Worm (Caenorhabditis elegans) whole organism, late embryonic: ENCODE results near the gene Y116A8C.33.

Experiments used
- C08G9.2 ChIP-seq: sonication (generic microtip); optimal IDR thresholded peaks from 2 replicates; lab custom pipeline; 2016; ENCODE audit warnings: mild to moderate bottlenecking, missing genetic modification characterization, moderate library complexity, missing compliant biosample characterization
- F13H6.1 ChIP-seq: sonication (generic microtip); optimal IDR thresholded peaks from 2 replicates; lab custom pipeline; 2016; ENCODE audit warnings: missing genetic modification characterization, missing compliant biosample characterization
- K09A11.1 ChIP-seq: sonication (generic microtip); optimal IDR thresholded peaks from 2 replicates; lab custom pipeline; 2017; ENCODE audit warnings: antibody characterized with exemption, mild to moderate bottlenecking, missing genetic modification characterization, missing compliant biosample characterization; ENCODE audit not compliant: insufficient read depth
- T23F11.4 ChIP-seq: fragments of 200-800 bp; sonication (Bioruptor generic); optimal IDR thresholded peaks from 2 replicates; lab custom pipeline; 2018; ENCODE audit warnings: mild to moderate bottlenecking, missing genetic modification characterization, missing compliant biosample characterization
- Y22D7AL.16 ChIP-seq: sonication (generic microtip); optimal IDR thresholded peaks from 2 replicates; lab custom pipeline; 2016; ENCODE audit warnings: missing genetic modification characterization, missing compliant biosample characterization
- ceh-14 ChIP-seq: sonication (generic microtip); optimal IDR thresholded peaks from 2 replicates; lab custom pipeline; 2016; ENCODE audit warnings: missing genotype, missing genetic modification characterization, missing compliant biosample characterization
- ceh-18 ChIP-seq: sonication (generic microtip); optimal IDR thresholded peaks from 2 replicates; lab custom pipeline; 2016; ENCODE audit warnings: missing genetic modification characterization, missing compliant biosample characterization
- ceh-19 ChIP-seq: fragments of 200-800 bp; sonication (Bioruptor generic); optimal IDR thresholded peaks from 2 replicates; lab custom pipeline; 2018; ENCODE audit warnings: mild to moderate bottlenecking, missing genetic modification characterization, missing compliant biosample characterization
- ceh-22 ChIP-seq: sonication (generic microtip); optimal IDR thresholded peaks from 2 replicates; lab custom pipeline; 2017; ENCODE audit warnings: missing biosample characterization, missing genetic modification characterization
- ceh-31 ChIP-seq: sonication (generic microtip); optimal IDR thresholded peaks from 2 replicates; lab custom pipeline; 2016; ENCODE audit warnings: missing genetic modification characterization, missing compliant biosample characterization
- ceh-48 ChIP-seq: sonication (generic microtip); optimal IDR thresholded peaks from 2 replicates; lab custom pipeline; 2016; ENCODE audit warnings: missing genetic modification characterization, inconsistent platforms, missing compliant biosample characterization
- che-1 ChIP-seq: sonication (generic microtip); optimal IDR thresholded peaks from 2 replicates; lab custom pipeline; 2016; ENCODE audit warnings: mild to moderate bottlenecking, missing genetic modification characterization, missing compliant biosample characterization
- dmd-4 ChIP-seq: sonication (generic microtip); optimal IDR thresholded peaks from 2 replicates; lab custom pipeline; 2016; ENCODE audit warnings: borderline replicate concordance, missing genetic modification characterization, missing compliant biosample characterization
- elt-2 ChIP-seq: sonication (generic microtip); optimal IDR thresholded peaks from 2 replicates; lab custom pipeline; 2016; ENCODE audit warnings: missing genetic modification reagents, missing genetic modification characterization, missing compliant biosample characterization
- elt-4 ChIP-seq: sonication (generic microtip); optimal IDR thresholded peaks from 2 replicates; lab custom pipeline; 2016; ENCODE audit warnings: missing genetic modification characterization, missing compliant biosample characterization
- ets-4 ChIP-seq: sonication (generic microtip); optimal IDR thresholded peaks from 2 replicates; lab custom pipeline; 2016; ENCODE audit warnings: missing genetic modification characterization, missing compliant biosample characterization
- eyg-1 ChIP-seq: sonication (generic microtip); optimal IDR thresholded peaks from 2 replicates; lab custom pipeline; 2016; ENCODE audit warnings: missing genotype, missing genetic modification characterization, missing compliant biosample characterization
- fax-1 ChIP-seq: sonication (generic microtip); optimal IDR thresholded peaks from 2 replicates; lab custom pipeline; 2016; ENCODE audit warnings: missing genotype, missing genetic modification characterization, missing compliant biosample characterization
- fkh-6 ChIP-seq: sonication (generic microtip); optimal IDR thresholded peaks from 2 replicates; lab custom pipeline; 2016; ENCODE audit warnings: missing genetic modification characterization, missing compliant biosample characterization
- gmeb-2 ChIP-seq: sonication (generic microtip); optimal IDR thresholded peaks from 2 replicates; lab custom pipeline; 2016; ENCODE audit warnings: missing genetic modification characterization, inconsistent platforms, missing compliant biosample characterization
- hlh-13 ChIP-seq: fragments of 200-800 bp; sonication (Bioruptor generic); optimal IDR thresholded peaks from 2 replicates; lab custom pipeline; 2018; ENCODE audit warnings: mild to moderate bottlenecking, missing genetic modification characterization, missing compliant biosample characterization
- hlh-15 ChIP-seq: sonication (generic microtip); optimal IDR thresholded peaks from 2 replicates; lab custom pipeline; 2016; ENCODE audit warnings: missing genetic modification characterization, missing compliant biosample characterization
- lim-6 ChIP-seq: sonication (generic microtip); optimal IDR thresholded peaks from 2 replicates; lab custom pipeline; 2016; ENCODE audit warnings: missing genetic modification characterization, missing compliant biosample characterization
- mec-3 ChIP-seq: sonication (generic microtip); optimal IDR thresholded peaks from 2 replicates; lab custom pipeline; 2016; ENCODE audit warnings: borderline replicate concordance, missing genetic modification characterization, missing compliant biosample characterization
- nhr-11 ChIP-seq: fragments of 150-350 bp; optimal IDR thresholded peaks from 2 replicates; lab custom pipeline; 2014; ENCODE audit warnings: missing biosample characterization, missing genetic modification characterization
- pag-3 ChIP-seq: sonication (generic microtip); optimal IDR thresholded peaks from 2 replicates; lab custom pipeline; 2016; ENCODE audit warnings: missing compliant biosample characterization, missing genetic modification characterization, borderline replicate concordance
- pha-4 ChIP-seq: fragments of 150-350 bp; optimal IDR thresholded peaks from 2 replicates; lab custom pipeline; 2018; ENCODE audit warnings: missing biosample characterization, missing genetic modification reagents, missing genetic modification characterization
- pros-1 ChIP-seq: fragments of 150-350 bp; optimal IDR thresholded peaks from 2 replicates; lab custom pipeline; 2014; ENCODE audit warnings: missing biosample characterization, missing genetic modification reagents, missing genetic modification characterization
- ref-2 ChIP-seq: sonication (generic microtip); optimal IDR thresholded peaks from 2 replicates; lab custom pipeline; 2016; ENCODE audit warnings: missing genetic modification characterization, missing compliant biosample characterization
- sox-4 ChIP-seq: sonication (generic microtip); optimal IDR thresholded peaks from 2 replicates; lab custom pipeline; 2017; ENCODE audit warnings: mild to moderate bottlenecking, missing genetic modification characterization, inconsistent platforms, missing compliant biosample characterization
- syd-9 ChIP-seq: sonication (generic microtip); optimal IDR thresholded peaks from 2 replicates; lab custom pipeline; 2016; ENCODE audit warnings: mild to moderate bottlenecking, missing genetic modification characterization, moderate library complexity, missing compliant biosample characterization
- tbx-7 ChIP-seq: sonication (generic microtip); optimal IDR thresholded peaks from 2 replicates; lab custom pipeline; 2016; ENCODE audit warnings: missing genotype, missing genetic modification characterization, missing compliant biosample characterization
- ttx-3 ChIP-seq: sonication (generic microtip); optimal IDR thresholded peaks from 2 replicates; lab custom pipeline; 2016; ENCODE audit warnings: missing genetic modification reagents, missing genetic modification characterization, missing compliant biosample characterization
- unc-3 ChIP-seq, 2 experiments: fragments of 200-800 bp in 1 of 2; sonication (Bioruptor generic) in 1 of 2; sonication (generic microtip) in 1 of 2; conservative IDR thresholded peaks in 1 of 2; optimal IDR thresholded peaks in 1 of 2; 2 replicates each; pipeline versions ENCODE4 v1.3.6 to Lab custom; 2016 to 2022; ENCODE audit warnings: missing compliant biosample characterization in 2 of 2, missing genetic modification characterization in 2 of 2, missing genetic modification reagents in 1 of 2
- unc-42 ChIP-seq: sonication (generic microtip); optimal IDR thresholded peaks from 2 replicates; lab custom pipeline; 2016; ENCODE audit warnings: missing genotype, missing genetic modification characterization, missing compliant biosample characterization
- unc-86 ChIP-seq: sonication (generic microtip); optimal IDR thresholded peaks from 2 replicates; lab custom pipeline; 2016; ENCODE audit warnings: missing genetic modification characterization, missing compliant biosample characterization

Y116A8C.33 gene

DNA sequence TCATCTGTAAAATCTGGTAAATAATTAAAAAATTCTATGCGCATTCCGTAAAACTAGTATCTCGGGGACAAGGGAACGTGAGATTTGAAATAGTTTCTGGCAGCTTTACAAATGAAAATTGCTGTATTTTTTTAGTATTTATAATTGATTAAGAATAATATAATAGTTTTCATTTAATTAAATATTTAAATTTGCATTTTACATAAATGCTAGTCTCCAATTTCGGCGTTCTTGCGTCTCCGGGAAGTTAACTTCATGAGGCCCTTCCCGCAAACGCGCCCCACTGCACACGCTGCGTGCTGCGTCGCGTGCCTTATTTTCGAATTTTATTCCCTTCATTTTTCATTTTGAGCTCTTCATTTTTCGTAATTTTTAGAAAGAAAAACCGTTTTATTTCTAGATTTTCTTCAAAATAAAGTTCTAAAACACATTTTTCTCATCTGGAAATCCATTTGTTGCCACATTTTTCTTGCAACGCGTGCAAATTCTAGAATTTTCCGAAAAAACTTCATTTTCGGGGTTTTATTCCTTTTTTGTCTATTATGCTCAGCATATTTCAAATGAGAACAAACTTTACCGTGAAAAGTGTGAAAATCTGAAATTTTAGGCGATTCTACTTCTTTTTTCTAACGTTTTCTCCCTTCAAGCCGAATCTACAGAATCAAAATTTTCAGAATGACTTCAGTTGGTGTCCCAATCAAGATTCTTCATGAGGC lies 24.4 kb upstream of the Y116A8C.33 start, which contains the start of the genes snx-13 and snr-1 (continued):
- TF ChIP-seq T23F11.4 (GFP tag; lab: Kevin White, UChicago): peak; percentile 83
- TF ChIP-seq fax-1: peak; percentile 96
- TF ChIP-seq lim-6: peak; percentile 96
- peak; percentile 78 for TF ChIP-seq eyg-1
- peak; percentile 83 for TF ChIP-seq che-1
- peak; percentile 42 for TF ChIP-seq fkh-6 (tag; lab: Kevin White, UChicago)
- TF ChIP-seq dmd-4 (tag; lab: Kevin White, UChicago): peak; percentile 76
- no peak for TF ChIP-seq pros-1 (tag; lab: Kevin White, UChicago)
- TF ChIP-seq ceh-14: peak; percentile 98
- TF ChIP-seq gmeb-2: peak; percentile 82
- peak; percentile 84 for TF ChIP-seq Y22D7AL.16 (tag; lab: Kevin White, UChicago)
- peak; percentile 97 for TF ChIP-seq hlh-15 (tag; lab: Kevin White, UChicago)
- no peak for TF ChIP-seq elt-4
- peak; percentile 96 for TF ChIP-seq tbx-7 (tag; lab: Kevin White, UChicago)
- TF ChIP-seq ceh-48: peak; percentile 68
- TF ChIP-seq, all 69 proteins: peak for 53

DNA sequence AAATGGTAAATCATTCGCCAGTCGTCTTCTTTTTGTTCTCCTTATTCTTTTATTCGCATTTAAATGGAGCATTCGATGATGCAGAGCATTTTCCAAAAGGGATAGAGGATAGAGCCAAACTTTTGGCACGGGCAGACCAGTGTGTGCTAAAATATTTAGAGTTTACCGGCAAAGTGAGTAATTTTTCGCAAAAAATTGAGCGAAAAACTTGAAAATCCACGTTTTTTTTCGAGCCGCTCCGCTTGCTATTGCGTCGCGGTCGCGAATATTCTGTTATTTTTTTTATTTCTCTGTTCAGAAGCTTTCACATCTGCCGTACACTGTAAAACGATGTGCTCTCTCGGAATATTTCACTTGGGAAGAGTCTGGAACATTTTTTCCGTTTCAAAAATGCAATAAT lies 23.1 kb upstream of the Y116A8C.33 start, which contains the start of gene Y116A8C.43:
Y116A8C.43 (plus strand) TSS at position 3 of the 400 bp plus-strand sequence.
- no peak for TF ChIP-seq ceh-18 (tag; lab: Kevin White, UChicago)
- TF ChIP-seq C08G9.2: no peak
- TF ChIP-seq ref-2 (tag; lab: Kevin White, UChicago): no peak
- no peak for TF ChIP-seq pha-4 (tag; lab: Kevin White, UChicago)
- TF ChIP-seq sox-4 (tag; lab: Kevin White, UChicago): no peak

ce11 chrIV:17093701-17094100 lies 18.2 kb upstream of the Y116A8C.33 start, which contains the start of gene Y116A8C.29:
TSS of gene Y116A8C.29 (plus strand) at chrIV:17094028.
- no peak for TF ChIP-seq pag-3
- no peak for TF ChIP-seq F13H6.1 (tag; lab: Kevin White, UChicago)
- TF ChIP-seq T23F11.4 (GFP tag; lab: Kevin White, UChicago): no peak
- TF ChIP-seq unc-86 (tag; lab: Kevin White, UChicago): no peak
- no peak for TF ChIP-seq unc-3 (GFP tag; conservative IDR thresholded peaks at IDR 0.05; lab: Robert Waterston, UW)
- TF ChIP-seq unc-3 (tag; optimal IDR thresholded peaks at IDR 0.05; lab: Kevin White, UChicago): no peak
- TF ChIP-seq elt-2: no peak
- no peak for TF ChIP-seq K09A11.1 (tag; lab: Kevin White, UChicago)
- no peak for TF ChIP-seq ceh-22
- TF ChIP-seq syd-9 (tag; lab: Kevin White, UChicago): no peak
- TF ChIP-seq hlh-13 (GFP tag; lab: Kevin White, UChicago): no peak
- no peak for TF ChIP-seq ceh-19

DNA sequence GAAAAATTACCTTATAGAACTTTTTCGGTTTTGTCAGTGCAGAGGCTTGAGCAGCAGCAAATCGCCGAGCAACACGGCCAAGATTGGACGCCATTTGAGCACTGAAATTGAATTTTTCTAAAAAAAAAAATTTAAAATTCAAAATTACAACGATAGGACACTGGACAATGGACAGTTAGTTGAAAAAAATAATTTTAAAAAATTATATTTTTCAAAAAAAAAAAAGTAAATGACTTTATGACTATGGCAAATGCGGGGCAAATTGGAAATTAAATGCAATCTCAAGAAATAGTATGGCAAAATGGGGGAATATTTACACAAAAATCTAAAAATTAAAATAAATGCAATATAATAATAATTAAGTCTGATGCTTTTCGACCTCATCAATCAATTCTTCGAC lies 15.7 kb upstream of the Y116A8C.33 start, which contains the start of gene Y116A8C.27:
Y116A8C.27 (minus strand) TSS at position 101 of the 400 bp plus-strand sequence.
- no peak for TF ChIP-seq unc-42 (tag; lab: Kevin White, UChicago)
- no peak for TF ChIP-seq ceh-31 (tag; lab: Kevin White, UChicago)
- TF ChIP-seq ets-4 (tag; lab: Kevin White, UChicago): no peak
- no peak for TF ChIP-seq ceh-18 (tag; lab: Kevin White, UChicago)
- TF ChIP-seq fkh-6 (tag; lab: Kevin White, UChicago): no peak
- TF ChIP-seq mec-3: no peak
- no peak for TF ChIP-seq ttx-3 (tag; lab: Kevin White, UChicago)
- TF ChIP-seq nhr-11 (tag; lab: Kevin White, UChicago): no peak
